Fruit fly (Drosophila melanogaster) whole organism, embryonic: ENCODE measurements around the gene Bfc.

Experiments used
- CG10267 ChIP-seq: fragments of 200-800 bp; sonication (Bioruptor generic); optimal IDR thresholded peaks from 2 replicates; lab custom pipeline; 2018; ENCODE audit warnings: missing biosample characterization, mild to moderate bottlenecking, missing genetic modification characterization, moderate library complexity
- CG11504 ChIP-seq: fragments of 200-800 bp; sonication (Bioruptor generic); optimal IDR thresholded peaks from 3 replicates; lab custom pipeline; 2019; ENCODE audit warnings: missing biosample characterization, mild to moderate bottlenecking, missing genetic modification characterization, moderate library complexity
- CG12071 ChIP-seq: fragments of 200-800 bp; sonication (Bioruptor generic); optimal IDR thresholded peaks from 3 replicates; lab custom pipeline; 2018; ENCODE audit warnings: missing biosample characterization, mild to moderate bottlenecking, missing genetic modification characterization
- CG12769 ChIP-seq: fragments of 200-800 bp; sonication (Bioruptor generic); optimal IDR thresholded peaks from 2 replicates; lab custom pipeline; 2019; ENCODE audit warnings: missing biosample characterization, mild to moderate bottlenecking, missing genetic modification characterization, moderate library complexity
- CG13894 ChIP-seq: fragments of 200-800 bp; sonication (Bioruptor generic); optimal IDR thresholded peaks from 3 replicates; lab custom pipeline; 2018; ENCODE audit warnings: missing biosample characterization, mild to moderate bottlenecking, missing genetic modification characterization, moderate library complexity
- CG14710 ChIP-seq: fragments of 200-800 bp; sonication (Bioruptor generic); optimal IDR thresholded peaks from 3 replicates; lab custom pipeline; 2019; ENCODE audit warnings: missing biosample characterization, mild to moderate bottlenecking, missing genetic modification characterization, moderate library complexity
- CG16863 ChIP-seq: fragments of 200-800 bp; sonication (Bioruptor generic); optimal IDR thresholded peaks from 3 replicates; lab custom pipeline; 2016; ENCODE audit warnings: missing biosample characterization, missing genetic modification characterization
- CG17361 ChIP-seq: fragments of 200-800 bp; sonication (Bioruptor generic); IDR thresholded peaks from 3 replicates; pipeline ENCODE4 v1.3.6; 2022; ENCODE audit warnings: missing biosample characterization, missing genetic modification characterization
- CG17385 ChIP-seq: fragments of 200-800 bp; sonication (Bioruptor generic); optimal IDR thresholded peaks from 3 replicates; lab custom pipeline; 2018; ENCODE audit warnings: missing biosample characterization, mild to moderate bottlenecking, missing genetic modification characterization
- CG17612 ChIP-seq: fragments of 200-800 bp; sonication (Bioruptor generic); IDR thresholded peaks from 2 replicates; pipeline ENCODE4 v1.3.6; 2022; ENCODE audit warnings: missing biosample characterization, missing genetic modification characterization
- CG2116 ChIP-seq: fragments of 200-800 bp; sonication (Bioruptor generic); optimal IDR thresholded peaks from 3 replicates; lab custom pipeline; 2018; ENCODE audit warnings: missing biosample characterization, mild to moderate bottlenecking, missing genetic modification characterization
- CG31388 ChIP-seq: fragments of 200-800 bp; sonication (Bioruptor generic); optimal IDR thresholded peaks from 2 replicates; lab custom pipeline; 2016; ENCODE audit warnings: missing biosample characterization, missing genetic modification characterization
- CG33213 ChIP-seq: fragments of 200-800 bp; sonication (Bioruptor generic); optimal IDR thresholded peaks from 3 replicates; lab custom pipeline; 2016; ENCODE audit warnings: missing biosample characterization, missing genetic modification characterization
- CG3407 ChIP-seq: fragments of 200-800 bp; sonication (Bioruptor generic); optimal IDR thresholded peaks from 2 replicates; lab custom pipeline; 2018; ENCODE audit warnings: missing biosample characterization, mild to moderate bottlenecking, missing genetic modification characterization
- CG3726 ChIP-seq: fragments of 200-800 bp; sonication (Bioruptor generic); IDR thresholded peaks from 3 replicates; pipeline ENCODE4, ENCODE4 v1.3.6; 2022; ENCODE audit warnings: missing biosample characterization, missing genetic modification characterization
- CG4282 ChIP-seq: fragments of 200-800 bp; sonication (Bioruptor generic); optimal IDR thresholded peaks from 2 replicates; lab custom pipeline; 2016; ENCODE audit warnings: missing biosample characterization, missing genetic modification characterization
- CG4730 ChIP-seq: fragments of 200-800 bp; sonication (Bioruptor generic); IDR thresholded peaks from 2 replicates; pipeline ENCODE4 v1.3.6; 2022; ENCODE audit warnings: missing biosample characterization, missing genetic modification characterization
- CG6791 ChIP-seq: fragments of 200-800 bp; sonication (Bioruptor generic); IDR thresholded peaks from 3 replicates; pipeline ENCODE4 v1.3.6; 2022; ENCODE audit warnings: missing biosample characterization, missing genetic modification characterization; ENCODE audit not compliant: partially characterized antibody
- Camta ChIP-seq: fragments of 200-800 bp; sonication (Bioruptor generic); optimal IDR thresholded peaks from 2 replicates; lab custom pipeline; 2016; ENCODE audit warnings: missing biosample characterization, missing genetic modification characterization
- Chrac-16 ChIP-seq: fragments of 200-800 bp; sonication (Bioruptor generic); optimal IDR thresholded peaks from 3 replicates; lab custom pipeline; 2016; ENCODE audit warnings: missing biosample characterization, missing genetic modification characterization
- Dbx ChIP-seq: fragments of 200-800 bp; sonication (Bioruptor generic); IDR thresholded peaks from 3 replicates; pipeline ENCODE4 v1.3.6; 2022; ENCODE audit warnings: missing biosample characterization, missing genetic modification characterization
- Doc2 ChIP-seq: fragments of 200-800 bp; sonication (Bioruptor generic); IDR thresholded peaks from 2 replicates; pipeline ENCODE4 v1.3.6; 2022; ENCODE audit warnings: missing biosample characterization, missing genetic modification characterization
- HLH54F ChIP-seq: fragments of 200-800 bp; sonication (Bioruptor generic); optimal IDR thresholded peaks from 3 replicates; lab custom pipeline; 2016; ENCODE audit warnings: missing biosample characterization, missing genetic modification characterization
- HLHmδ ChIP-seq: fragments of 200-800 bp; sonication (Bioruptor generic); optimal IDR thresholded peaks from 2 replicates; lab custom pipeline; 2018; ENCODE audit warnings: missing biosample characterization, mild to moderate bottlenecking, missing genetic modification characterization, moderate library complexity
- Hmr ChIP-seq: fragments of 200-800 bp; sonication (Bioruptor generic); optimal IDR thresholded peaks from 3 replicates; lab custom pipeline; 2017; ENCODE audit warnings: mild to moderate bottlenecking, missing biosample characterization, missing genetic modification reagents, missing genetic modification characterization
- Kr ChIP-seq: fragments of 200-800 bp; sonication (Bioruptor generic); optimal IDR thresholded peaks from 2 replicates; lab custom pipeline; 2017; ENCODE audit warnings: missing biosample characterization, mild to moderate bottlenecking, missing genetic modification characterization
- Meics ChIP-seq: fragments of 200-800 bp; sonication (Bioruptor generic); optimal IDR thresholded peaks from 2 replicates; lab custom pipeline; 2017; ENCODE audit warnings: missing biosample characterization, mild to moderate bottlenecking, missing genetic modification characterization
- Opbp ChIP-seq: fragments of 200-800 bp; sonication (Bioruptor generic); IDR thresholded peaks from 3 replicates; pipeline ENCODE4 v1.3.6; 2022; ENCODE audit warnings: missing biosample characterization, missing genetic modification characterization; ENCODE audit not compliant: partially characterized antibody
- Optix ChIP-seq: fragments of 200-800 bp; sonication (Bioruptor generic); IDR thresholded peaks from 3 replicates; pipeline ENCODE4 v1.3.6; 2022; ENCODE audit warnings: missing biosample characterization, missing genetic modification characterization
- Ptx1 ChIP-seq: fragments of 200-800 bp; sonication (Bioruptor generic); IDR thresholded peaks from 2 replicates; pipeline ENCODE4 v1.3.6; 2022; ENCODE audit warnings: missing biosample characterization, missing genetic modification characterization
- Ssrp ChIP-seq: fragments of 200-800 bp; sonication (Bioruptor generic); optimal IDR thresholded peaks from 2 replicates; lab custom pipeline; 2018; ENCODE audit warnings: missing biosample characterization, mild to moderate bottlenecking, missing genetic modification characterization, moderate library complexity
- Vsx1 ChIP-seq: fragments of 200-800 bp; sonication (Bioruptor generic); optimal IDR thresholded peaks from 2 replicates; lab custom pipeline; 2017; ENCODE audit warnings: missing biosample characterization, mild to moderate bottlenecking, missing genetic modification characterization, missing genetic modification reagents
- YL-1 ChIP-seq: fragments of 200-800 bp; sonication (Bioruptor generic); optimal IDR thresholded peaks from 3 replicates; lab custom pipeline; 2017; ENCODE audit warnings: missing biosample characterization, mild to moderate bottlenecking, missing genetic modification characterization
- abd-A ChIP-seq: fragments of 200-800 bp; sonication (Bioruptor generic); optimal IDR thresholded peaks from 3 replicates; lab custom pipeline; 2019; ENCODE audit warnings: missing biosample characterization, mild to moderate bottlenecking, missing genetic modification characterization, moderate library complexity
- ac ChIP-seq: fragments of 200-800 bp; sonication (Bioruptor generic); optimal IDR thresholded peaks from 3 replicates; lab custom pipeline; 2017; ENCODE audit warnings: missing biosample characterization, mild to moderate bottlenecking, missing genetic modification characterization
- amos ChIP-seq: fragments of 200-800 bp; sonication (Bioruptor generic); IDR thresholded peaks from 2 replicates; pipeline ENCODE4 v1.3.6; 2022; ENCODE audit warnings: missing biosample characterization, missing genetic modification characterization; ENCODE audit not compliant: partially characterized antibody
- bsh ChIP-seq, 2 experiments: fragments of 200-800 bp; sonication (Bioruptor generic); optimal IDR thresholded peaks; 2 replicates each; lab custom pipeline; 2017 to 2018; ENCODE audit warnings: mild to moderate bottlenecking in 2 of 2, missing biosample characterization in 2 of 2, missing genetic modification characterization in 2 of 2, moderate library complexity in 1 of 2
- cad ChIP-seq: fragments of >200 bp; optimal IDR thresholded peaks from 2 replicates; lab custom pipeline; 2017; ENCODE audit warnings: missing biosample characterization, missing genetic modification characterization
- danr ChIP-seq: fragments of 200-800 bp; sonication (Bioruptor generic); IDR thresholded peaks from 2 replicates; pipeline ENCODE4 v1.3.6; 2022; ENCODE audit warnings: missing biosample characterization, missing genetic modification characterization
- ken ChIP-seq: fragments of 200-800 bp; sonication (Bioruptor generic); IDR thresholded peaks from 3 replicates; pipeline ENCODE4 v1.3.6; 2022; ENCODE audit warnings: missing biosample characterization, missing genetic modification characterization
- maf-S ChIP-seq: fragments of 200-800 bp; sonication (Bioruptor generic); optimal IDR thresholded peaks from 2 replicates; lab custom pipeline; 2016; ENCODE audit warnings: missing biosample characterization, missing genetic modification characterization
- mld ChIP-seq: fragments of 200-800 bp; sonication (Bioruptor generic); IDR thresholded peaks from 3 replicates; pipeline ENCODE4 v1.3.6; 2022; ENCODE audit warnings: missing biosample characterization, missing genetic modification characterization; ENCODE audit not compliant: partially characterized antibody
- ranshi ChIP-seq: fragments of 200-800 bp; sonication (Bioruptor generic); IDR thresholded peaks from 2 replicates; pipeline ENCODE4 v1.3.6; 2022; ENCODE audit warnings: missing biosample characterization, missing genetic modification characterization
- ro ChIP-seq: fragments of 200-800 bp; sonication (Bioruptor generic); IDR thresholded peaks from 2 replicates; pipeline ENCODE4 v1.3.6; 2022; ENCODE audit warnings: missing biosample characterization, missing genetic modification characterization
- sim ChIP-seq: fragments of 200-800 bp; sonication (Bioruptor generic); IDR thresholded peaks from 2 replicates; pipeline ENCODE4 v1.3.6; 2022; ENCODE audit warnings: missing biosample characterization, missing genetic modification characterization
- sug ChIP-seq: fragments of 200-800 bp; optimal IDR thresholded peaks from 2 replicates; lab custom pipeline; 2019; ENCODE audit warnings: missing biosample characterization, mild to moderate bottlenecking, missing genetic modification characterization, moderate library complexity
- trem ChIP-seq: fragments of 200-800 bp; optimal IDR thresholded peaks from 3 replicates; lab custom pipeline; 2019; ENCODE audit warnings: missing biosample characterization, mild to moderate bottlenecking, missing genetic modification characterization, moderate library complexity
- vnd ChIP-seq: fragments of 200-800 bp; sonication (Bioruptor generic); IDR thresholded peaks from 3 replicates; pipeline ENCODE4 v1.3.6; 2022; ENCODE audit warnings: missing biosample characterization, missing genetic modification characterization; ENCODE audit not compliant: partially characterized antibody
- z ChIP-seq: fragments of 200-800 bp; sonication (Bioruptor generic); IDR thresholded peaks from 3 replicates; pipeline ENCODE4 v1.3.6; 2022; ENCODE audit warnings: missing biosample characterization, missing genetic modification characterization
- zfh1 ChIP-seq: fragments of 200-800 bp; sonication (Bioruptor generic); IDR thresholded peaks from 3 replicates; pipeline ENCODE4 v1.3.6; 2022; ENCODE audit warnings: missing biosample characterization, missing genetic modification characterization
- zfh2 ChIP-seq: fragments of 200-800 bp; sonication (Bioruptor generic); optimal IDR thresholded peaks from 2 replicates; lab custom pipeline; 2016; ENCODE audit warnings: missing biosample characterization, missing genetic modification characterization

Bfc gene

DNA sequence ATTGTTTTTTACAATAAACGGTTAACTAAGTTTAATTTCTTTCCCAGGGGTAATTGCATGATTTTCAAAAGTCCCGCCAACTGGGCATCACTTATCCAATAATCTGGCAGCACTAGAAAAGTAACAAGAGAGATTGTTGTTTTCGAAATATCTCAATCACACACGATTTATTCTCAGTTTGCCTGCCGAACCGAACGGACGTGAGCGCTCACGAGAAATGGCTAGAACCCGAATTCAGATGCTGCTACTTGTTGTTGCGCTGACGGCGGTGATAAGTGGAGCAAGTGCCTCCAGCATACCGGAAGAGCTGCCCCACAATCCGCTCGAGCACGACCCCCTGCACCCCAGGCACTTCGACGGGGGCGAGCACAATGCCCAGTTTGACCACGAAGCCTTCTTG lies 48.0 kb downstream of the Bfc start, which contains the start of gene scf (continued):
- TF ChIP-seq Camta (GFP tag; lab: Kevin White, UChicago): no peak
- no peak for TF ChIP-seq CG31388
- TF ChIP-seq CG10267 (tag; lab: Kevin White, UChicago): peak; percentile 17
- peak; percentile 40 for TF ChIP-seq sug
- TF ChIP-seq ro (GFP tag; lab: Robert Waterston, UW): peak; percentile 40; the same call in 1 of the 2 replicates
- TF ChIP-seq CG4282: peak; percentile 28
- no peak for TF ChIP-seq Kr (GFP tag; lab: Kevin White, UChicago)
- TF ChIP-seq cad: no peak
- peak; percentile 13 for TF ChIP-seq CG33213
- peak; percentile 35 for TF ChIP-seq HLHmδ (GFP tag; lab: Kevin White, UChicago)
- TF ChIP-seq CG12071 (GFP tag; lab: Kevin White, UChicago): peak; percentile 17
- TF ChIP-seq Dbx (GFP tag; lab: Robert Waterston, UW): no peak
- peak; percentile 52; the same call in 2 of the 3 replicates for TF ChIP-seq Opbp (GFP tag; lab: Robert Waterston, UW)
- no peak for TF ChIP-seq bsh (GFP tag; optimal IDR thresholded peaks at IDR 0.05; lab: Kevin White, UChicago)
- peak; percentile 40 for TF ChIP-seq CG13894
- TF ChIP-seq Doc2 (GFP tag; lab: Robert Waterston, UW): no peak
- TF ChIP-seq amos (GFP tag; lab: Robert Waterston, UW): peak; percentile 27; the same call in 1 of the 2 replicates
- no peak for TF ChIP-seq Vsx1 (GFP tag; lab: Kevin White, UChicago)
- TF ChIP-seq ranshi (GFP tag; lab: Robert Waterston, UW): peak; percentile 37; the same call in 1 of the 2 replicates
- no peak for TF ChIP-seq Optix (GFP tag; lab: Robert Waterston, UW)
- no peak for TF ChIP-seq Meics
- peak; percentile 41; the same call in 1 of the 3 replicates for TF ChIP-seq ken (GFP tag; lab: Robert Waterston, UW)
- TF ChIP-seq CG6791 (GFP tag; lab: Robert Waterston, UW): 0 out of 3 replicates have a peak, but pooled peaks have one; percentile 27
- peak; percentile 35 for TF ChIP-seq CG2116 (GFP tag; lab: Kevin White, UChicago)
- TF ChIP-seq trem: peak; percentile 71
- TF ChIP-seq CG11504: no peak
- peak; percentile 44; the same call in 1 of the 3 replicates for TF ChIP-seq vnd (GFP tag; lab: Robert Waterston, UW)
- no peak for TF ChIP-seq CG16863 (GFP tag; lab: Kevin White, UChicago)
- TF ChIP-seq sim (GFP tag; lab: Robert Waterston, UW): no peak
- peak; percentile 39 for TF ChIP-seq YL-1 (GFP tag; lab: Kevin White, UChicago)
- TF ChIP-seq CG12769 (tag; lab: Kevin White, UChicago): no peak
- TF ChIP-seq Ssrp (tag; lab: Kevin White, UChicago): no peak
- no peak for TF ChIP-seq Chrac-16 (GFP tag; lab: Kevin White, UChicago)
- no peak for TF ChIP-seq ac (GFP tag; lab: Kevin White, UChicago)
- TF ChIP-seq z (GFP tag; lab: Robert Waterston, UW): peak; percentile 57; the same call in 1 of the 3 replicates
- no peak for TF ChIP-seq maf-S (GFP tag; lab: Kevin White, UChicago)

DNA sequence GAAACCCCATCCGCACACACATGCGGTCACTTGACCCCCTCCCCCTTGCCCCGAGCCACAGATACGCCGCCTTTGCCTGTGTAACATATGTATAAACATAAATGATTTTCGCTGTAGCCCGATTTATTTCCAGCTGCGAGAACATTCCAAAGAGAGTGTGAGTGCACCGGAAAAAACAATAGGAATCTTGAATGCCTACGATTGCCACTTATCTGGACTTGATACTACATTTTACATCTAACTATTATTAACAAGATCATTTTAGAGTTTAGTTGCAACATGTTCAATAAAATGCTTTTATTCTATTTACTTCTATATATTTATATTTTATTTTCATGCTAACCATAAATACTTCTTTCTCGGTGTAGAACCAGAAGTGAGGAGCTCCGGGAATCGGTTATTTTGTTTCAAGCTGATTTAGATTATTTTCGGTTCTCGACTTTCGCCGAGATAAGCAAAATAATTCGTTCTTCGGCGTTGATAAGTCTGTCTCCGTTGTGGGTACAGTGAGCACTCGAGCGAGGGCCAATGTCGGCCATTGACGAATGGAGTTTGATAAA lies 49.7 kb downstream of the Bfc start:
- TF ChIP-seq zfh2 (no peak), mld (GFP tag; lab: Robert Waterston, UW) (no peak), CG17385 (GFP tag; lab: Kevin White, UChicago) (peak; percentile 79), CG3726 (GFP tag; lab: Robert Waterston, UW) (0 out of 3 replicates have a peak, but pooled peaks have one; percentile 47), CG17612 (GFP tag; lab: Robert Waterston, UW) (no peak; the same call in 1 of the 2 replicates), CG3407 (peak; percentile 74), danr (GFP tag; lab: Robert Waterston, UW) (peak; percentile 65), Optix (GFP tag; lab: Robert Waterston, UW) (no peak; the same call in 2 of the 3 replicates), CG14710 (tag; lab: Kevin White, UChicago) (peak; percentile 92), HLH54F (GFP tag; lab: Kevin White, UChicago) (no peak), Ptx1 (GFP tag; lab: Robert Waterston, UW) (peak; percentile 80), zfh1 (GFP tag; lab: Robert Waterston, UW) (peak; percentile 86), CG4730 (peak; percentile 69), CG17361 (GFP tag; lab: Robert Waterston, UW) (peak; percentile 94), abd-A (tag; lab: Kevin White, UChicago) (no peak), Hmr (GFP tag; lab: Kevin White, UChicago) (peak; percentile 79)
